Fruit fly (Drosophila melanogaster): ENCODE results near the gene CG3609.

Gene CG3609

dm6 chr2L:2373818-2374746 is at the start of gene CG3609, which contains the start of gene CG15390:
CG3609 (minus strand) TSS chr2L:2374627.
CG15390 (plus strand) TSS chr2L:2374713.
- peak; percentile 54 for TF ChIP-seq CG14655 (GFP tag; optimal IDR thresholded peaks at IDR 0.05)
- TF ChIP-seq CG4496 (GFP tag; IDR thresholded peaks at IDR 0.05): peak; percentile 91
- peak; percentile 51; the same call in 1 of the 2 replicates for TF ChIP-seq rn (GFP tag; IDR thresholded peaks at IDR 0.05)
- no peak for TF ChIP-seq CG10348 (GFP tag; IDR thresholded peaks at IDR 0.05)
- peak; percentile 30 for TF ChIP-seq EcR (GFP tag; optimal IDR thresholded peaks at IDR 0.05)
- peak; percentile 59 for TF ChIP-seq CG13204 (GFP tag; optimal IDR thresholded peaks at IDR 0.05)
- peak; percentile 85 for TF ChIP-seq fd96Ca (GFP tag; IDR thresholded peaks at IDR 0.05)
- TF ChIP-seq D1 (tag; optimal IDR thresholded peaks at IDR 0.05): no peak
- peak; percentile 91 for TF ChIP-seq Pif1A (GFP tag; optimal IDR thresholded peaks at IDR 0.05)
- peak; percentile 49 for TF ChIP-seq CG8159 (tag; optimal IDR thresholded peaks at IDR 0.05)
- TF ChIP-seq CG32121 (GFP tag; IDR thresholded peaks at IDR 0.05): peak; percentile 78
- peak; percentile 60 for TF ChIP-seq CG15710 (tag; optimal IDR thresholded peaks at IDR 0.05)
- peak; percentile 55 for TF ChIP-seq CG9948 (tag; optimal IDR thresholded peaks at IDR 0.05)
- TF ChIP-seq gl (tag; optimal IDR thresholded peaks at IDR 0.05): peak; percentile 72
- TF ChIP-seq Snoo (tag; optimal IDR thresholded peaks at IDR 0.05): peak; percentile 60
- TF ChIP-seq CG34367 (tag; optimal IDR thresholded peaks at IDR 0.05): peak; percentile 55
- peak; percentile 89 for TF ChIP-seq Ets98B (GFP tag; IDR thresholded peaks at IDR 0.05)
- peak; percentile 60 for TF ChIP-seq CG12605 (GFP tag; IDR thresholded peaks at IDR 0.05)
- peak; percentile 88 for TF ChIP-seq Pif1B (GFP tag; optimal IDR thresholded peaks at IDR 0.05)
- TF ChIP-seq CG17806 (tag; optimal IDR thresholded peaks at IDR 0.05): peak; percentile 54
- peak; percentile 40 for TF ChIP-seq CG8301 (tag; optimal IDR thresholded peaks at IDR 0.05)

DNA sequence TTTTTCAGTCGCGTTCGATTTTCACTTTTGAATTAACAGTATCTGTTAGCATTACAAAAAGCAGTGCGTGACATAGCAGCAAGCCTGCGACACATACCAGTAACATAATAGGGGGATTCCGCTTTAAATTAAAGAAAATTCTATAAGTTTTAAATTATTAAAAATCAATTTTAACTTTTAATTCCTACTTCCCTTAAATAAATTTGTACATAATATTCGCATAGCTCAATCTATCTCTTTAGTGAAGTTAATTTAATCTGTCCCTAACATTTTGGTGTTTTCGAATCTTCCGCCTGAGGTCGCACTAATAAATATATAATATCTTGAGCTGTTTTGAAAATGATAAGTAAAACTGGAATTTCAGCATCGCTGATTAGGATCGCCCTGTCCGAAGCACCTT is 46.1 kb upstream of the CG3609 start, which contains the start of gene CG9886:
Gene CG9886, plus strand, starts transcription at position 341 of the 400 bp plus-strand sequence.
- TF ChIP-seq Pif1B (GFP tag; optimal IDR thresholded peaks at IDR 0.05) (peak; percentile 43), CG15710 (tag; optimal IDR thresholded peaks at IDR 0.05) (no peak), Pif1A (GFP tag; optimal IDR thresholded peaks at IDR 0.05) (no peak), CG9948 (tag; optimal IDR thresholded peaks at IDR 0.05) (peak; percentile 50), CG14655 (GFP tag; optimal IDR thresholded peaks at IDR 0.05) (peak; percentile 37), EcR (GFP tag; optimal IDR thresholded peaks at IDR 0.05) (no peak), CG8159 (tag; optimal IDR thresholded peaks at IDR 0.05) (peak; percentile 57), CG10348 (GFP tag; IDR thresholded peaks at IDR 0.05) (no peak), CG8301 (tag; optimal IDR thresholded peaks at IDR 0.05) (peak; percentile 50), CG13204 (GFP tag; optimal IDR thresholded peaks at IDR 0.05) (no peak), Snoo (tag; optimal IDR thresholded peaks at IDR 0.05) (no peak), CG4496 (GFP tag; IDR thresholded peaks at IDR 0.05) (peak; percentile 62; the same call in 2 of the 3 replicates), CG32121 (GFP tag; IDR thresholded peaks at IDR 0.05) (peak; percentile 32; the same call in 1 of the 2 replicates), CG12605 (GFP tag; IDR thresholded peaks at IDR 0.05) (no peak), Ets98B (GFP tag; IDR thresholded peaks at IDR 0.05) (peak; percentile 56; the same call in 1 of the 2 replicates), rn (GFP tag; IDR thresholded peaks at IDR 0.05) (no peak), CG34367 (tag; optimal IDR thresholded peaks at IDR 0.05) (peak; percentile 32)

DNA sequence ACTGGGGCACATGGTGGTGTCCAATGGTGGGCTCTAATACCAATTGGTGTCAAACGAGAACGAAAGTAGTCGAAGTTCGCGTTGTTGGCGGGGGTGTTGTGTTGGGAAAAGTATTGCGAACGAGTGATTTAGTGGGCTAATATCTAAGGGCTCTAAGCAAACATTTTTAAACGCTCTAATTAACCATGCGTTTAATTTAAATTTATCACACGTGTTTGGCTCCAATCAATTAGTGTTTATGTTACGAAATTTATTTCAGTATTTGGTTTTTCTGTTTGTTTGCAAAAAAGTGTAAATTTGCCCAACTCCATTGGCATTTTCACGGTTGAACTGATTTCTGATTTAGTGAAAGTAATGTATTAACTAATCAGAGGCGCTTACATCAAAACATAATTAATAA is 45.5 kb upstream of the CG3609 start, which contains the start of gene CG34447:
Gene CG34447, minus strand, starts transcription at position 101 of the 400 bp plus-strand sequence.
- TF ChIP-seq CG8301 (tag; optimal IDR thresholded peaks at IDR 0.05): no peak
- TF ChIP-seq gl (tag; optimal IDR thresholded peaks at IDR 0.05): no peak
- no peak for TF ChIP-seq CG32121 (GFP tag; IDR thresholded peaks at IDR 0.05)
- TF ChIP-seq Snoo (tag; optimal IDR thresholded peaks at IDR 0.05): no peak
- TF ChIP-seq CG13204 (GFP tag; optimal IDR thresholded peaks at IDR 0.05): no peak
- no peak for TF ChIP-seq CG34367 (tag; optimal IDR thresholded peaks at IDR 0.05)
- no peak for TF ChIP-seq CG8159 (tag; optimal IDR thresholded peaks at IDR 0.05)
- TF ChIP-seq D1 (tag; optimal IDR thresholded peaks at IDR 0.05): no peak
- TF ChIP-seq CG15710 (tag; optimal IDR thresholded peaks at IDR 0.05): no peak
- TF ChIP-seq rn (GFP tag; IDR thresholded peaks at IDR 0.05): no peak
- TF ChIP-seq CG10348 (GFP tag; IDR thresholded peaks at IDR 0.05): no peak
- no peak for TF ChIP-seq fd96Ca (GFP tag; IDR thresholded peaks at IDR 0.05)
- no peak for TF ChIP-seq Pif1B (GFP tag; optimal IDR thresholded peaks at IDR 0.05)
- no peak for TF ChIP-seq EcR (GFP tag; optimal IDR thresholded peaks at IDR 0.05)
- no peak for TF ChIP-seq CG12605 (GFP tag; IDR thresholded peaks at IDR 0.05)
- TF ChIP-seq Ets98B (GFP tag; IDR thresholded peaks at IDR 0.05): no peak
- no peak for TF ChIP-seq CG4496 (GFP tag; IDR thresholded peaks at IDR 0.05)
- no peak for TF ChIP-seq CG9948 (tag; optimal IDR thresholded peaks at IDR 0.05)

DNA sequence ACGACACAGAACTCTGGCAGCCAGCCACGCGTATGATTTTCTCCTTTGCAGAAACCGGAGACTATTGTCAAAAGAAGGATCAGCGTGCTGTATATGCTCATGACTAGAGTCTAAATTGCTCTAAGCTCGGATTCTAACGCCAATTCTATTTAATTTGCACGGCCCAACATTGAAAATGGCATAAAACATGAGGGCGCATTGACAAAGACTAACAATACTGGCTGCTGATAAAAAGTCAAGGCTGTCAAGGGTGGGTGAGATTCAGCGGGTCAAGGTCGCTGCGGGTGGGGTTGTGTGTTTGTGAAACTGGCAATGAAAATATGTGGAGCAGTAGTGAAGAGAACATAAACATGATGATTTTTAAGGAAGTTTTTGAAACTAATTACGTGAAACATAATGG is 43.4 kb upstream of the CG3609 start, which contains the start of gene CG34448:
Gene CG34448, minus strand, starts transcription at position 101 of the 400 bp plus-strand sequence.
- TF ChIP-seq Pif1B (GFP tag; optimal IDR thresholded peaks at IDR 0.05) (no peak), fd96Ca (GFP tag; IDR thresholded peaks at IDR 0.05) (no peak)

- TF ChIP-seq rn (GFP tag; IDR thresholded peaks at IDR 0.05) (no peak), CG8301 (tag; optimal IDR thresholded peaks at IDR 0.05) (no peak), CG4496 (GFP tag; IDR thresholded peaks at IDR 0.05) (no peak)
Observed at dm6 chr2L:2416620-2417019, 42.2 kb upstream of the CG3609 start, which contains the start of gene CG31948. CG31948 (minus strand) TSS chr2L:2416720.
